Fruit fly (Drosophila melanogaster): ENCODE data around the gene alph.

Gene alph

DNA sequence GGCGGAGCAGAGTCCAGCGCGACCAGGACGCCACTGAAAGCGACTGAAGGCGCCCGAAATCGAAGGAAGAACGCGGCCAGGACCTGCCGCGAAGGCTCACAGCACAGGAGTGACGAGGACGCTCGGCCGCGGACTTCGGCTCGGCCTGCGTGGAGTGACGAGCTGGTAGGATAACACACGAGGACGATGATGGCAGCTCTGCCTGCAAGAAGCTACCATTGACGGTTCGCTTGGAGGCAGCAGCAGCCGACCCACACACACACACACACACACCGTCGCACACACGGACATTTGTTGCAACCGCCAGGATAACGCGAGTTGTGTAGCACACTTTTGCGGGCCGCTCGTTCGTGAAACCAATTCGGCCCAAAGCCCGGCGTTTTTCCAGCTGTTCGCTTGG is 68.3 kb downstream of the alph start, which contains the start of gene Dop1R2:
Gene Dop1R2 (minus strand): TSS at position 35 of the 400 bp plus-strand sequence.
- TF ChIP-seq Deaf1 (tag; optimal IDR thresholded peaks at IDR 0.05) (peak; percentile 96), sima (GFP tag; optimal IDR thresholded peaks at IDR 0.05) (no peak), cg (GFP tag; optimal IDR thresholded peaks at IDR 0.05) (peak; percentile 25), CG11456 (GFP tag; IDR thresholded peaks at IDR 0.05) (0 out of 3 replicates have a peak, but pooled peaks have one; percentile 20), CG32532 (GFP tag; IDR thresholded peaks at IDR 0.05) (0 out of 2 replicates have a peak, but pooled peaks have one; percentile 20), CG17802 (tag; optimal IDR thresholded peaks at IDR 0.05) (no peak), Ravus (GFP tag; IDR thresholded peaks at IDR 0.05) (no peak), scrt (GFP tag; optimal IDR thresholded peaks at IDR 0.05) (peak; percentile 41), CG9932 (GFP tag; IDR thresholded peaks at IDR 0.05) (peak; percentile 43), E2f1 (GFP tag; IDR thresholded peaks at IDR 0.05) (peak; percentile 23; the same call in 1 of the 2 replicates), CG30403 (GFP tag; optimal IDR thresholded peaks at IDR 0.05) (no peak), amos (GFP tag; IDR thresholded peaks at IDR 0.05; ENCODE audit: partially characterized antibody) (no peak), Dp (GFP tag; optimal IDR thresholded peaks at IDR 0.05) (peak; percentile 18), abd-A (tag; optimal IDR thresholded peaks at IDR 0.05) (peak; percentile 45), unc-4 (GFP tag; IDR thresholded peaks at IDR 0.05; ENCODE audit: partially characterized antibody) (no peak), Med (GFP tag) (peak; percentile 13), CG18599 (GFP tag; optimal IDR thresholded peaks at IDR 0.05) (peak; percentile 1), CG10543 (GFP tag; optimal IDR thresholded peaks at IDR 0.05) (peak; percentile 8), Jarid2 (GFP tag; optimal IDR thresholded peaks at IDR 0.05) (peak; percentile 0), CG12769 (tag; optimal IDR thresholded peaks at IDR 0.05) (no peak), tll (GFP tag; optimal IDR thresholded peaks at IDR 0.05) (no peak), chinmo (GFP tag; IDR thresholded peaks at IDR 0.05; ENCODE audit: partially characterized antibody) (0 out of 4 replicates have a peak, but pooled peaks have one; percentile 21), ewg (GFP tag; optimal IDR thresholded peaks at IDR 0.05) (no peak), Sry-β (GFP tag; optimal IDR thresholded peaks at IDR 0.05) (no peak), CG5180 (GFP tag; optimal IDR thresholded peaks at IDR 0.05) (peak; percentile 59), pum (GFP tag; optimal IDR thresholded peaks at IDR 0.05) (no peak), Adf1 (GFP tag; IDR thresholded peaks at IDR 0.05) (peak; percentile 34; the same call in 1 of the 2 replicates)

DNA sequence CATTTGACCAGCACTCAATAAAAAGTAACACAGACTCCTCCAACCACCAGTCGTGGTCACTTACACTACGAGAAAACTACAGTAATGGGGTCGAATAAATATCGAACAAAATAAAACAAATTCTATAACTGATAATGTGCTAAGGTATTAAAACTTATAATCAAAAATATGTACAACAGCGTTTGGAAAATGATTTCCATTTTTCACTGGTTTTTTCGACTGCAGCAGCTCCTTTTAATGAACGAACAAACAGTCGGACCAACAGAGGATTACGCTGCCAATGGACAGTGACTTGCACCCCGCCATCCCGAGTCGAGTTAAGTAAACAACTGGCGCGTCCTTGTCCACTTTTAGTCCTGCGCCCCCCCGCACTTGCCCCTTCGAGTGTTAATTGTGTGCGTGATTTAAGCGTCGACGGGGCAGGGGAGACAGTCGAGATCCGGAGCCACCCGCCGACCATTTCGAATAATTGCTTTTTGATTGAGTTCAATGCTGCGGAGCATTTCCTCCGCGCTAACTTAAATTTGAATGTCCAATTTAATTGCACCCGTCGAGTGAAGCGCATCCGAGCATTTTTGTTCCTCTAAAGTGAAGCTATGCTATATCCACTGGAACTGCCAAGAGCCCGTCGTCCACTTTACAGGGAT is 72.7 kb downstream of the alph start, which contains the start of gene ppk21:
Gene ppk21 (plus strand): TSS at position 597 of the 647 bp plus-strand sequence.
- no peak for TF ChIP-seq NfI (GFP tag; optimal IDR thresholded peaks at IDR 0.05)
- no peak for TF ChIP-seq CG15269 (tag; optimal IDR thresholded peaks at IDR 0.05)
- no peak for TF ChIP-seq Stat92E (GFP tag; optimal IDR thresholded peaks at IDR 0.05)
- TF ChIP-seq CG9609 (GFP tag; optimal IDR thresholded peaks at IDR 0.05) = no peak
- TF ChIP-seq sna (GFP tag; IDR thresholded peaks at IDR 0.05; ENCODE audit: partially characterized antibody) = no peak
- no peak for TF ChIP-seq Hr39 (optimal IDR thresholded peaks at IDR 0.05)
- TF ChIP-seq Ada2b (GFP tag; IDR thresholded peaks at IDR 0.05) = 0 out of 2 replicates have a peak, but pooled peaks have one; percentile 24
- 0 out of 3 replicates have a peak, but pooled peaks have one; percentile 24 for TF ChIP-seq CG11456 (GFP tag; IDR thresholded peaks at IDR 0.05)
- no peak for TF ChIP-seq cad (GFP tag; optimal IDR thresholded peaks at IDR 0.05)
- no peak for TF ChIP-seq CG3281 (GFP tag; optimal IDR thresholded peaks at IDR 0.05)
- no peak for TF ChIP-seq CG33557 (GFP tag; optimal IDR thresholded peaks at IDR 0.05)
- no peak for TF ChIP-seq CG14014 (GFP tag; IDR thresholded peaks at IDR 0.05)
- TF ChIP-seq tna (GFP tag; IDR thresholded peaks at IDR 0.05; ENCODE audit: partially characterized antibody) = no peak
- no peak for TF ChIP-seq CG2889 (GFP tag; IDR thresholded peaks at IDR 0.05)
- no peak for TF ChIP-seq danr (GFP tag; IDR thresholded peaks at IDR 0.05)
- no peak for TF ChIP-seq prd (optimal IDR thresholded peaks at IDR 0.05)
- peak; percentile 7; the same call in 1 of the 3 replicates for TF ChIP-seq prd (GFP tag; IDR thresholded peaks at IDR 0.05)
- peak; percentile 54 for TF ChIP-seq Med (GFP tag)
- no peak for TF ChIP-seq gcm (GFP tag; optimal IDR thresholded peaks at IDR 0.05)
- no peak for TF ChIP-seq gt (GFP tag; IDR thresholded peaks at IDR 0.05)
- TF ChIP-seq ERR (GFP tag; optimal IDR thresholded peaks at IDR 0.05) = no peak
- TF ChIP-seq lab (GFP tag; optimal IDR thresholded peaks at IDR 0.05) = no peak
- TF ChIP-seq ap (GFP tag; IDR thresholded peaks at IDR 0.05) = no peak
- TF ChIP-seq dimm (GFP tag; IDR thresholded peaks at IDR 0.05) = no peak

All from whole organism, embryonic.